Worm (Caenorhabditis elegans): Measurements from ENCODE around the gene his-64.

Gene his-64

DNA sequence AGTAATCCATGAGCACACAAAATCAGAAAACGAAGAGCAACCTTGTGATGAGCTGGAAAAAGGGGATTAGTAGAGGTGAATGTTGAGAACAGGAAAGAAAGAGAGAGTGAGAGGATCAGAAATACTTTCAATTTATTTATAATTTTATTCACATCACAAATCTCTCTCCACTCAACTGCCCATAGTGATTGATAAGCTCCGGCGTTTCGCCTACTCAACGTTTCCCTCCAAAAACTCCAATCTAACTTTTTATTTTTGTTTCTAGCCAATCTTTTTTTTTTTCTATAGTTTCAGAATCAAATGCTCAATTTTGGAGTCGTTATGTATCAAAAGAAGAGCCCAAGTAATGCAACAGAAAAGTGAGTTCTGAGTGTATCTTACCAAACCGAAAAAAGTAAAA lies 18.5 kb downstream of the his-64 start, which contains the start of gene kin-4:
Gene kin-4, plus strand, starts transcription at position 301 of the 400 bp plus-strand sequence.
- TF ChIP-seq nhr-23 (tag; optimal IDR thresholded peaks at IDR 0.05) (no peak), lin-13 (GFP tag; optimal IDR thresholded peaks at IDR 0.05) (no peak), ztf-11 (tag; optimal IDR thresholded peaks at IDR 0.05) (no peak), lin-11 (tag; optimal IDR thresholded peaks at IDR 0.05) (no peak), snpc-4 (tag; optimal IDR thresholded peaks at IDR 0.05) (no peak), C34F6.9 (tag; optimal IDR thresholded peaks at IDR 0.05) (no peak), nhr-21 (tag; optimal IDR thresholded peaks at IDR 0.05) (no peak), lin-39 (tag; optimal IDR thresholded peaks at IDR 0.05) (no peak)

DNA sequence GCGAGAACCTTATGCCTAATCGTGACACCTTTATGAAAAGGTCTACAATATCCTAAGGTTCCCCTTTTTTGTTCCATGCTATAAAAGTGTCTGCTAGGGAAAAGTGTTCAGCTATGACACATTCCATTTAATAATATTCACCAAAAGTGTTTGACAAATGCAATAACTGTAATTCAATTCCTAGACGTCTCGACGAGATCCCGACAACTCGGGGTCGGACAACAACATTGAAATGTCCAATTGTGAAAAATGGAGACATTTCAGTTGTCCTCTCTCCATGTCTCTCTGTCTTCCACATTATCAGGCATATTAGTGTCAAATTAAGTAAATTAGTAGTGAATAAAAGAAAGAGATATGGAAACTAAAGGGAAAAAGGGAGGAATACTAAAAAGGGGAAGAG lies 24.5 kb downstream of the his-64 start:
- no peak for TF ChIP-seq mdl-1 (tag; optimal IDR thresholded peaks at IDR 0.05)
- no peak for TF ChIP-seq nhr-237 (tag; optimal IDR thresholded peaks at IDR 0.05)
- TF ChIP-seq gmeb-1 (tag; optimal IDR thresholded peaks at IDR 0.05) = no peak
- no peak for TF ChIP-seq skn-1 (tag; optimal IDR thresholded peaks at IDR 0.05)
- no peak for TF ChIP-seq F13H6.1 (tag; optimal IDR thresholded peaks at IDR 0.05)
- TF ChIP-seq lin-39 (tag; optimal IDR thresholded peaks at IDR 0.05) = no peak
- no peak for TF ChIP-seq nhr-6 (tag; optimal IDR thresholded peaks at IDR 0.05)
- no peak for TF ChIP-seq dmd-4 (tag; optimal IDR thresholded peaks at IDR 0.05)
- no peak for TF ChIP-seq fos-1 (tag; optimal IDR thresholded peaks at IDR 0.05)
- no peak for TF ChIP-seq egl-27 (tag; optimal IDR thresholded peaks at IDR 0.05)
- no peak for TF ChIP-seq ZK546.5 (tag; optimal IDR thresholded peaks at IDR 0.05)
- no peak for TF ChIP-seq mbf-1 (tag; optimal IDR thresholded peaks at IDR 0.05)
- TF ChIP-seq ztf-11 (tag; optimal IDR thresholded peaks at IDR 0.05) = no peak
- TF ChIP-seq Y55F3AM.14 (GFP tag; optimal IDR thresholded peaks at IDR 0.05) = no peak
- no peak for TF ChIP-seq ceh-82 (tag; optimal IDR thresholded peaks at IDR 0.05)
- no peak for TF ChIP-seq lsy-2 (tag; optimal IDR thresholded peaks at IDR 0.05)
- no peak for TF ChIP-seq ztf-1 (GFP tag; conservative IDR thresholded peaks at IDR 0.05)
- TF ChIP-seq elt-3 (tag; optimal IDR thresholded peaks at IDR 0.05) = no peak
- no peak for TF ChIP-seq nhr-21 (tag; optimal IDR thresholded peaks at IDR 0.05)

DNA sequence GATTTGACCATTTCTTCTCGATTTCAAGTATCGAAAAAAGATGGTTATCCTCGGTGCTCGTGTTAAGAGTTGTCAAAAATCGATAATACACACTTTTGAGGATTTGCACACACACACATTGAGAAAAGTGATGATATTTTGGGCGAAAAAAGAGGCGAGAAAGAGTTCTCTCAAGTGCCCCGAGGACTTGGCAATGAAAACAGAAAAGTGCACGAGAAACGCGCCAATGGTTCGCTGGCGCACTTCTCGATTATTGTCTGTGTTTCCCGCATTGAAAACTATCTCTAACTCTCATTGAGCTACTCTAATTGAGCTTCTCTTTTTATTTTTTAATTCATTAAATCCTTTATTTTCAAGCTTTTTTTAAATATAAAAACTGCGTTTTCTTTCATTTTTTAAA lies 26.8 kb downstream of the his-64 start:
- TF ChIP-seq mdl-1 (tag; optimal IDR thresholded peaks at IDR 0.05) (no peak), ztf-4 (tag; optimal IDR thresholded peaks at IDR 0.05) (peak; percentile 55), lsy-2 (tag; optimal IDR thresholded peaks at IDR 0.05) (peak; percentile 73 to 84), snpc-4 (tag; optimal IDR thresholded peaks at IDR 0.05) (peak; percentile 10), nhr-129 (tag; optimal IDR thresholded peaks at IDR 0.05) (peak; percentile 80), mab-5 (tag; optimal IDR thresholded peaks at IDR 0.05) (peak; percentile 49), lin-11 (tag; optimal IDR thresholded peaks at IDR 0.05) (peak; percentile 20), sma-3 (GFP tag; optimal IDR thresholded peaks at IDR 0.05) (peak; percentile 31), fos-1 (tag; optimal IDR thresholded peaks at IDR 0.05) (peak; percentile 49), crh-2 (tag; optimal IDR thresholded peaks at IDR 0.05) (peak; percentile 68), unc-55 (GFP tag; optimal IDR thresholded peaks at IDR 0.05) (peak; percentile 91), elt-1 (tag; optimal IDR thresholded peaks at IDR 0.05) (no peak), F13H6.1 (tag; optimal IDR thresholded peaks at IDR 0.05) (peak; percentile 82), sma-9 (GFP tag; optimal IDR thresholded peaks at IDR 0.05) (peak; percentile 53), sma-9 (tag; optimal IDR thresholded peaks at IDR 0.05) (no peak), Y55F3AM.14 (GFP tag; optimal IDR thresholded peaks at IDR 0.05) (no peak), egl-27 (tag; optimal IDR thresholded peaks at IDR 0.05) (peak; percentile 44), blmp-1 (tag; optimal IDR thresholded peaks at IDR 0.05; ENCODE audit: insufficient read depth) (no peak), gmeb-1 (tag; optimal IDR thresholded peaks at IDR 0.05) (peak; percentile 73), nhr-6 (tag; optimal IDR thresholded peaks at IDR 0.05) (no peak), C34F6.9 (tag; optimal IDR thresholded peaks at IDR 0.05) (peak; percentile 90), peb-1 (tag; optimal IDR thresholded peaks at IDR 0.05) (no peak), zag-1 (tag; optimal IDR thresholded peaks at IDR 0.05) (peak; percentile 54), sem-4 (tag; optimal IDR thresholded peaks at IDR 0.05) (peak; percentile 48), ama-1 (optimal IDR thresholded peaks at IDR 0.05) (no peak), lin-13 (GFP tag; optimal IDR thresholded peaks at IDR 0.05) (peak; percentile 63)

DNA sequence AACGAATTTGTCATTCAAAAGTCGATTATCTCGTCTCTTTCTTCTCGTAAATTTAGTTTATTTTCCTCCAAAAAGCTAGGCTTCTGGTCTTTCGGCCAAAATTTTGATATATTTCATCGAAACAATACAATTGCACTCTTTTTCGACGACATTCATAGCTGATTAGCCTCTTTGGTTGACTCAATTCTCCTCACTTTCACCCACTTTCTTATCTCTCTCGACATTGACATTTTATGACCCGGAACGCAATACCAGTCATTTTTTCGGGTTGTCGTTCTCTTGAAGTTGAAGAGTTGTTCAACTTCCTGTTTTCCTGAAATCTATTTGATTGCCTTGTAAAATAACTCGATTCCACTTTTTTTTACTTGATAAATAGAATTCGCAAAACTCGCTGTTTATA lies 27.7 kb downstream of the his-64 start:
- TF ChIP-seq ztf-4 (tag; optimal IDR thresholded peaks at IDR 0.05) (no peak), fos-1 (tag; optimal IDR thresholded peaks at IDR 0.05) (peak; percentile 80)
